Worm (Caenorhabditis elegans) whole organism, young adult: Measurements from ENCODE around the gene fem-1.

Source experiments
- C17E4.6 ChIP-seq: fragments of 200-800 bp; sonication (Bioruptor generic); IDR thresholded peaks from 2 replicates; pipeline ENCODE4 v1.3.6; 2022; ENCODE audit warnings: missing genetic modification reagents, missing genetic modification characterization, missing compliant biosample characterization
- F10E7.11 ChIP-seq: sonication (generic microtip); optimal IDR thresholded peaks from 2 replicates; lab custom pipeline; 2017; ENCODE audit warnings: mild to moderate bottlenecking, missing genetic modification characterization, moderate library complexity, missing compliant biosample characterization
- F37B4.10 ChIP-seq: fragments of 200-800 bp; sonication (Bioruptor generic); IDR thresholded peaks from 2 replicates; pipeline ENCODE4 v1.3.6; 2022; ENCODE audit warnings: missing genetic modification characterization, missing compliant biosample characterization
- K12H6.12 ChIP-seq: fragments of 200-800 bp; sonication (Bioruptor generic); optimal IDR thresholded peaks from 2 replicates; lab custom pipeline; 2018; ENCODE audit warnings: mild to moderate bottlenecking, missing genetic modification characterization, missing compliant biosample characterization
- ZK185.1 ChIP-seq: sonication (generic microtip); optimal IDR thresholded peaks from 2 replicates; lab custom pipeline; 2016; ENCODE audit warnings: mild to moderate bottlenecking, missing genetic modification characterization, missing compliant biosample characterization; ENCODE audit not compliant: poor library complexity, severe bottlenecking
- ama-1 ChIP-seq, 3 experiments: fragments of 150-350 bp in 1 of 3; sonication (generic microtip) in 2 of 3; optimal IDR thresholded peaks; 2 replicates each; lab custom pipeline; 2014 to 2018; ENCODE audit warnings: missing biosample characterization in 2 of 3, missing genetic modification characterization in 2 of 3, missing genetic modification reagents in 2 of 3
- ccch-3 ChIP-seq: fragments of 200-800 bp; sonication (Bioruptor generic); optimal IDR thresholded peaks from 2 replicates; lab custom pipeline; 2018; ENCODE audit warnings: mild to moderate bottlenecking, missing genetic modification characterization, missing compliant biosample characterization
- cebp-1 ChIP-seq, 2 experiments: fragments of 200-800 bp in 1 of 2; sonication (Bioruptor generic) in 1 of 2; sonication (generic microtip) in 1 of 2; IDR thresholded peaks in 1 of 2; optimal IDR thresholded peaks in 1 of 2; 2 replicates each; pipeline versions ENCODE4 v1.3.6 to Lab custom; 2017 to 2022; ENCODE audit warnings: missing compliant biosample characterization in 2 of 2, missing genetic modification characterization in 2 of 2, mild to moderate bottlenecking in 1 of 2, missing genetic modification reagents in 1 of 2, moderate library complexity in 1 of 2
- ceh-27 ChIP-seq: fragments of 200-800 bp; sonication (Bioruptor generic); optimal IDR thresholded peaks from 2 replicates; lab custom pipeline; 2018; ENCODE audit warnings: mild to moderate bottlenecking, missing genetic modification characterization, moderate library complexity, missing compliant biosample characterization
- ceh-58 ChIP-seq: fragments of 200-800 bp; sonication (Bioruptor generic); IDR thresholded peaks from 2 replicates; pipeline ENCODE4 v1.3.6; 2022; ENCODE audit warnings: missing genetic modification characterization, missing compliant biosample characterization
- ceh-79 ChIP-seq: sonication (generic microtip); optimal IDR thresholded peaks from 2 replicates; lab custom pipeline; 2017; ENCODE audit warnings: mild to moderate bottlenecking, missing genetic modification characterization, missing compliant biosample characterization
- ceh-91 ChIP-seq: fragments of 200-800 bp; sonication (Bioruptor generic); IDR thresholded peaks from 2 replicates; pipeline ENCODE4 v1.3.6; 2022; ENCODE audit warnings: missing genetic modification reagents, missing genetic modification characterization, missing compliant biosample characterization
- die-1 ChIP-seq: sonication (generic microtip); optimal IDR thresholded peaks from 2 replicates; lab custom pipeline; 2016; ENCODE audit warnings: missing genotype, mild to moderate bottlenecking, missing genetic modification characterization, missing compliant biosample characterization
- dox-1 ChIP-seq: fragments of 200-800 bp; sonication (Bioruptor generic); IDR thresholded peaks from 2 replicates; pipeline ENCODE4 v1.3.6; 2022; ENCODE audit warnings: missing genetic modification reagents, missing genetic modification characterization, missing compliant biosample characterization
- egrh-3 ChIP-seq: fragments of 200-800 bp; sonication (Bioruptor generic); IDR thresholded peaks from 2 replicates; pipeline ENCODE4 v1.3.6; 2022; ENCODE audit warnings: missing genetic modification reagents, missing genetic modification characterization, missing compliant biosample characterization
- fkh-3 ChIP-seq: sonication (generic microtip); optimal IDR thresholded peaks from 2 replicates; lab custom pipeline; 2016; ENCODE audit warnings: mild to moderate bottlenecking, missing genetic modification characterization, missing compliant biosample characterization
- hlh-26 ChIP-seq: fragments of 200-800 bp; sonication (Bioruptor generic); conservative IDR thresholded peaks from 2 replicates; pipeline ENCODE4 v1.3.6; 2022; ENCODE audit warnings: missing genetic modification reagents, missing genetic modification characterization, missing compliant biosample characterization
- hmg-1.2 ChIP-seq: fragments of 200-800 bp; sonication (Bioruptor generic); IDR thresholded peaks from 2 replicates; pipeline ENCODE4 v1.3.6; 2022; ENCODE audit warnings: missing genetic modification reagents, missing genetic modification characterization, missing compliant biosample characterization
- hmg-20 ChIP-seq: fragments of 200-800 bp; sonication (Bioruptor generic); IDR thresholded peaks from 2 replicates; pipeline ENCODE4 v1.3.6; 2022; ENCODE audit warnings: missing genetic modification reagents, missing genetic modification characterization, missing compliant biosample characterization
- lag-1 ChIP-seq: fragments of 200-800 bp; sonication (Bioruptor generic); IDR thresholded peaks from 2 replicates; pipeline ENCODE4 v1.3.6; 2022; ENCODE audit warnings: missing genetic modification reagents, missing genetic modification characterization, missing compliant biosample characterization
- lin-40 ChIP-seq: sonication (generic microtip); optimal IDR thresholded peaks from 2 replicates; lab custom pipeline; 2016; ENCODE audit warnings: missing genetic modification characterization, mild to moderate bottlenecking, missing compliant biosample characterization, missing genotype, missing genetic modification reagents
- lsl-1 ChIP-seq: fragments of 200-800 bp; sonication (Bioruptor generic); optimal IDR thresholded peaks from 2 replicates; lab custom pipeline; 2018; ENCODE audit warnings: mild to moderate bottlenecking, missing genetic modification characterization, moderate library complexity, missing compliant biosample characterization
- lsy-27 ChIP-seq: sonication (generic microtip); optimal IDR thresholded peaks from 2 replicates; lab custom pipeline; 2017; ENCODE audit warnings: missing genetic modification characterization, mild to moderate bottlenecking, missing compliant biosample characterization, antibody characterized with exemption, missing genotype, borderline replicate concordance; ENCODE audit not compliant: insufficient read depth
- nfyb-1 ChIP-seq: fragments of 200-800 bp; sonication (Bioruptor generic); IDR thresholded peaks from 2 replicates; pipeline ENCODE4 v1.3.6; 2022; ENCODE audit warnings: missing genetic modification reagents, missing genetic modification characterization, missing compliant biosample characterization
- nhr-27 ChIP-seq: fragments of 200-800 bp; sonication (Bioruptor generic); optimal IDR thresholded peaks from 2 replicates; lab custom pipeline; 2018; ENCODE audit warnings: mild to moderate bottlenecking, missing genetic modification characterization, moderate library complexity, missing compliant biosample characterization
- nhr-80 ChIP-seq: sonication (generic microtip); optimal IDR thresholded peaks from 2 replicates; lab custom pipeline; 2016; ENCODE audit warnings: missing genetic modification characterization, missing compliant biosample characterization
- nhr-90 ChIP-seq: sonication (generic microtip); optimal IDR thresholded peaks from 2 replicates; lab custom pipeline; 2016; ENCODE audit warnings: missing genotype, mild to moderate bottlenecking, missing genetic modification characterization, missing compliant biosample characterization
- pha-4 ChIP-seq: fragments of 150-350 bp; sonication (generic microtip); optimal IDR thresholded peaks from 2 replicates; lab custom pipeline; 2014; ENCODE audit warnings: missing biosample characterization, missing genetic modification reagents, missing genetic modification characterization
- sdz-38 ChIP-seq: sonication (generic microtip); optimal IDR thresholded peaks from 2 replicates; lab custom pipeline; 2016; ENCODE audit warnings: missing genotype, missing genetic modification characterization, missing compliant biosample characterization
- sea-2 ChIP-seq: fragments of 200-800 bp; sonication (Bioruptor generic); IDR thresholded peaks from 2 replicates; pipeline ENCODE4 v1.3.6; 2022; ENCODE audit warnings: missing genetic modification characterization, missing compliant biosample characterization
- snpc-1.1 ChIP-seq: sonication (generic microtip); optimal IDR thresholded peaks from 2 replicates; lab custom pipeline; 2017; ENCODE audit warnings: missing genetic modification characterization, mild to moderate bottlenecking, missing compliant biosample characterization, antibody characterized with exemption, moderate library complexity, missing genotype, missing genetic modification reagents; ENCODE audit not compliant: insufficient read depth
- snpc-1.3 ChIP-seq: sonication (generic microtip); optimal IDR thresholded peaks from 2 replicates; lab custom pipeline; 2017; ENCODE audit warnings: missing genetic modification characterization, mild to moderate bottlenecking, missing compliant biosample characterization, antibody characterized with exemption, moderate library complexity, missing genotype, missing genetic modification reagents; ENCODE audit not compliant: insufficient read depth
- snpc-3.4 ChIP-seq: sonication (generic microtip); optimal IDR thresholded peaks from 2 replicates; lab custom pipeline; 2017; ENCODE audit warnings: missing genetic modification characterization, mild to moderate bottlenecking, missing compliant biosample characterization, antibody characterized with exemption, moderate library complexity, missing genotype, missing genetic modification reagents
- snpc-4 ChIP-seq, 5 experiments: fragments of 150-350 bp in 1 of 5; sonication (generic microtip) in 4 of 5; optimal IDR thresholded peaks; 2 replicates each; lab custom pipeline; 2014 to 2018; ENCODE audit warnings: missing genetic modification characterization in 5 of 5, missing biosample characterization in 3 of 5, antibody characterized with exemption in 2 of 5, mild to moderate bottlenecking in 2 of 5, missing compliant biosample characterization in 2 of 5, missing genotype in 2 of 5, moderate library complexity in 2 of 5, missing genetic modification reagents in 1 of 5
- somi-1 ChIP-seq: fragments of 200-800 bp; sonication (Bioruptor generic); optimal IDR thresholded peaks from 2 replicates; lab custom pipeline; 2018; ENCODE audit warnings: mild to moderate bottlenecking, missing genetic modification characterization, missing compliant biosample characterization
- tbp1 ChIP-seq: fragments of 200-800 bp; sonication (Bioruptor generic); optimal IDR thresholded peaks from 2 replicates; lab custom pipeline; 2018; ENCODE audit warnings: mild to moderate bottlenecking, missing genetic modification characterization, missing compliant biosample characterization
- unc-62 ChIP-seq: fragments of 150-350 bp; optimal IDR thresholded peaks from 2 replicates; lab custom pipeline; 2014; ENCODE audit warnings: missing biosample characterization, missing genetic modification reagents, missing genetic modification characterization
- zfh-2 ChIP-seq: fragments of 200-800 bp; sonication (Bioruptor generic); conservative IDR thresholded peaks from 2 replicates; pipeline ENCODE4 v1.3.6; 2022; ENCODE audit warnings: missing genetic modification reagents, missing genetic modification characterization, missing compliant biosample characterization
- ztf-18 ChIP-seq: sonication (generic microtip); optimal IDR thresholded peaks from 2 replicates; lab custom pipeline; 2016; ENCODE audit warnings: missing genotype, mild to moderate bottlenecking, missing genetic modification characterization, missing compliant biosample characterization
- ztf-28 ChIP-seq: fragments of 200-800 bp; sonication (Bioruptor generic); IDR thresholded peaks from 2 replicates; pipeline ENCODE4 v1.3.6; 2022; ENCODE audit warnings: missing genetic modification reagents, missing genetic modification characterization, missing compliant biosample characterization
- ztf-3 ChIP-seq: fragments of 200-800 bp; sonication (Bioruptor generic); optimal IDR thresholded peaks from 2 replicates; lab custom pipeline; 2018; ENCODE audit warnings: mild to moderate bottlenecking, missing genetic modification characterization, missing compliant biosample characterization

Gene fem-1

DNA sequence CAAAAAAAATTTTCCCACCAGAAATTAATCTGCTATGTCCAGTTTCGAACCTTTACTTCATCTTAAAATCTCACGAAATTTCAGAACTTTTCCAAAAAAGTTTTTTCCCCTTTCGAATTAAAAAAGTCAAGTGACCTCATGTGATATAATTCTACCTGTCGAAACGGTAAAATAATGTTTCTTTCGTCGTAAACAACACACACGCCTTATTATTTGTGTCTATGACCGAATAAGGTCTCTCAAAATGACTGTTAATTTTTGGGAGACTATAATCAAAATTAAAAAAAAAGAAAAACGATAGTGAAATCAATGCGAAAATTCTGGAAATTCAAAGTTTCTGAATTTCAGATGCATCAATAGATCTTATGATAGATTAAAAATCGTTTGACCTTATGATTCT is 45.4 kb upstream of the fem-1 start:
- TF ChIP-seq lag-1 (GFP tag; lab: Robert Waterston, UW) (no peak), sea-2 (no peak), fkh-3 (tag; lab: Kevin White, UChicago) (no peak), cebp-1 (GFP tag; IDR thresholded peaks at IDR 0.05; lab: Robert Waterston, UW) (no peak), cebp-1 (tag; optimal IDR thresholded peaks at IDR 0.05; lab: Kevin White, UChicago) (no peak), nhr-90 (tag; lab: Kevin White, UChicago) (no peak), ceh-91 (GFP tag; lab: Robert Waterston, UW) (no peak), ceh-79 (tag; lab: Kevin White, UChicago) (no peak), F37B4.10 (GFP tag; lab: Robert Waterston, UW) (no peak), ama-1 (optimal IDR thresholded peaks at IDR 0.05; lab: Kevin White, UChicago) (no peak), ama-1 (GFP tag; optimal IDR thresholded peaks at IDR 0.05; lab: Kevin White, UChicago) (no peak)

DNA sequence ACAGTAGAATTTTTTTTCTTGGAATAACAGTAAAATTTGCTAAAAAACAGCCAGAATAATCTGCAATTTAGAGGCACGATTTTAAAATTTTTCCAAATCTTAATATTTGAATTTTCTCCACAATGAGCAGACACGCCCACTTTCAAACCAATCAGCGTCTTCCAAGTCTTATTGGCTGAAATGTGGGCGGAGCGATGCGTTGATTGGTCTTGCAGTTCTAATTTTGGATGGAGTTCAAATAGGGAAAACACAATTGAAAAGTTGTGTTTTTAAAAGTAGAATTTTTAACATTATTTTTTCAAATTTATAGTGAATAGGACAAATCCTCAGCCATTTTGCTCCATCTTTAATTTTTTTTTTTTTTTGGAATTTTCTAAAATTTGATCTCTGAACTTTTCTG is 45.0 kb upstream of the fem-1 start:
- TF ChIP-seq snpc-4 (GFP tag; optimal IDR thresholded peaks at IDR 0.05; lab: Kevin White, UChicago) (no peak), snpc-4 (tag; optimal IDR thresholded peaks at IDR 0.05; lab: Kevin White, UChicago) (no peak), nfyb-1 (GFP tag; lab: Robert Waterston, UW) (peak; percentile 25; the same call in 1 of the 2 replicates)
- TF ChIP-seq, all 124 proteins: peak for 1

DNA sequence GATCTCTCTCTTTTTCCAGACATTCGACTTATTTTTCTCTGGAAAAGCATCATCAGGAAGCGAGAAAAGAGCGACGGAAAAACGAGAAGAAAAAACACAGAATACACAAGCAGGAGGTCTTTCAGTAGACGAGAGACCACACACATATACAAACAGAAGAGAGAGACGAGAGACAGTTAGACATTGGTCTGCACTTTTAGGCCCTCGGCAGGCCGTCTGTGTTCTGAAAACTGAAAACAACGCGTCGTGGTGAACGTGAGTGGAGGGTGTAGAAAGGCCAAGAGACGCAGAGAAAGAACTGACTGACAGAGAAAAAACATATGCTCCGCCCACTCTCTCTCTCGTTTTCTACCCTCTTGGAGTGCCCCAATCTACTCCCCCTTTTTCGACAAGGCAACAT is 44.5 kb upstream of the fem-1 start:
- peak; percentile 27 for TF ChIP-seq tbp1 (GFP tag; lab: Kevin White, UChicago)
- TF ChIP-seq die-1, result no peak
- TF ChIP-seq lsy-27 (tag; lab: Kevin White, UChicago), result no peak
- no peak for TF ChIP-seq somi-1 (GFP tag; lab: Kevin White, UChicago)
- TF ChIP-seq hmg-20 (GFP tag; lab: Robert Waterston, UW), result no peak
- TF ChIP-seq hmg-1.2, result peak; percentile 65; the same call in 1 of the 2 replicates
- peak; percentile 58 for TF ChIP-seq ceh-27 (GFP tag; lab: Kevin White, UChicago)
- no peak for TF ChIP-seq ztf-28
- peak; percentile 17 for TF ChIP-seq lin-40 (tag; lab: Kevin White, UChicago)
- TF ChIP-seq F10E7.11, result no peak
- no peak for TF ChIP-seq zfh-2 (GFP tag; lab: Robert Waterston, UW)
- TF ChIP-seq nhr-80 (tag; lab: Kevin White, UChicago), result peak; percentile 57
- TF ChIP-seq dox-1, result no peak
- TF ChIP-seq sdz-38 (tag; lab: Kevin White, UChicago), result no peak
- peak; percentile 20 for TF ChIP-seq ZK185.1 (tag; lab: Kevin White, UChicago)
- no peak for TF ChIP-seq ceh-58 (GFP tag; lab: Robert Waterston, UW)
- TF ChIP-seq K12H6.12 (tag; lab: Kevin White, UChicago), result peak; percentile 69
- TF ChIP-seq egrh-3 (GFP tag; lab: Robert Waterston, UW), result no peak

DNA sequence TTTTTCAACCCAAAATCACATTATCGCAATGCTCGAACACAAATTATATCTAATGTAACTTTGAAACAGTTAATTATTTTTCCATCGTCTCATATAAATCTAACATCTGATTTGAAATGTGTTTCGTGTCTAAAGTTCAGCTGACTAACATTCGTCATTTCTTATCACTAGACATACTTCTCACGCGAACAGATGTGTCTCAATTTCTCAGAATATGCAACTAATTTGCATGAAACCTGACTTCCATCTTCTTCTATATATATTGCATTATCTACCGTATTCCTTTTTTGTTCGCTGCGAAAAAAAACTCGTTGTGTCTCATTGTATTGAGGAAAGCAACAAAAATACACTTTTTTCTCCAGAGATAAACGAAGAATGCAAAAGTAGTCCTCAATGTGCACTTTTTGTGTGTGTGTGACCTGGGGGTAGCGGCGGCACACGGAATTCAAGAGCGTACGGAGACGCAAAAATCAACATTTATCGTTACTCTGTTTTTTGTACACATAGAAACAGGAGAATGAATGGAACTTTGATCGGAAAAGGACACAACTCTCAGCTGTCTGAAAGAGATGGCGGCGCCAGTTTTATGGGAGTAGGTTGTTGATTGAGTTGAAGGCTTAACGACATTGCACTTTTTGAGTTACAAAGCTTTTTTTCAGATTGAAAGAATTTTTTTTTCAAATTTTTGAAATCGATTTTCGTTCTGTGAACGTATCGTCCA is 43.0 kb upstream of the fem-1 start:
- TF ChIP-seq C17E4.6 (no peak), hlh-26 (no peak), nhr-27 (tag; lab: Kevin White, UChicago) (no peak), cebp-1 (GFP tag; IDR thresholded peaks at IDR 0.05; lab: Robert Waterston, UW) (no peak), cebp-1 (tag; optimal IDR thresholded peaks at IDR 0.05; lab: Kevin White, UChicago) (no peak), ztf-3 (GFP tag; lab: Kevin White, UChicago) (no peak), ccch-3 (GFP tag; lab: Kevin White, UChicago) (no peak), snpc-1.3 (tag; lab: Kevin White, UChicago) (no peak), ztf-18 (tag; lab: Kevin White, UChicago) (no peak), pha-4 (tag; lab: Kevin White, UChicago) (no peak), snpc-1.1 (no peak), lsl-1 (GFP tag; lab: Kevin White, UChicago) (no peak), snpc-3.4 (tag; lab: Kevin White, UChicago) (no peak), nfyb-1 (GFP tag; lab: Robert Waterston, UW) (no peak), unc-62 (GFP tag; lab: Kevin White, UChicago) (no peak), ceh-27 (GFP tag; lab: Kevin White, UChicago) (no peak)
